Fruit fly (Drosophila melanogaster) S2 (cell line): Measurements from ENCODE around the gene Jhbp13.

Experiments used
- CG8478 ChIP-seq: fragments of >200 bp; optimal IDR thresholded peaks from 2 replicates; lab custom pipeline; 2018
- CTCF ChIP-seq, 2 experiments: fragments of >200 bp; optimal IDR thresholded peaks; 2 replicates each; lab custom pipeline; 2018

Jhbp13 gene

DNA sequence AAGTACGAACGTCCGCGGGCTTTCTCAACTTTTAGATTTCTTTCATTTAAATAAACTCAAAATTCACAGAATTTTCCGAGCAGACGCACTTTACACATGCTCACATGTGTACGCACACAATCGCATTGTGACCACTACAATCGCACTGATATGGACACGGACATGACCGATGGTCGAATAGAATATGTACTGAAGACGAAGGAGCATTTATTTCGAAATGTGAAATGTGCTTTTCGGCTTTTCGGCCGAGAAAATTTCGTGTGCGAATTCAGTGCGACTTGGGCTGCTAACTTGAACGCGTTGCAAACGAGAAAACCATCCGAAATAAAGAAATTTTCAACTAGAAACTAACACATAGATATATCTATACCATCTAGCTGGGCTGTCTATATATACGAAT is 21.0 kb downstream of the Jhbp13 start, which contains the start of gene CG44085:
TSS of gene CG44085 (plus strand) at position 269 of the 400 bp plus-strand sequence.
- TF ChIP-seq CG8478 (lab: Kevin White, UChicago): no peak
- no peak for TF ChIP-seq CTCF (optimal IDR thresholded peaks at IDR 0.05; lab: Kevin White, UChicago)

DNA sequence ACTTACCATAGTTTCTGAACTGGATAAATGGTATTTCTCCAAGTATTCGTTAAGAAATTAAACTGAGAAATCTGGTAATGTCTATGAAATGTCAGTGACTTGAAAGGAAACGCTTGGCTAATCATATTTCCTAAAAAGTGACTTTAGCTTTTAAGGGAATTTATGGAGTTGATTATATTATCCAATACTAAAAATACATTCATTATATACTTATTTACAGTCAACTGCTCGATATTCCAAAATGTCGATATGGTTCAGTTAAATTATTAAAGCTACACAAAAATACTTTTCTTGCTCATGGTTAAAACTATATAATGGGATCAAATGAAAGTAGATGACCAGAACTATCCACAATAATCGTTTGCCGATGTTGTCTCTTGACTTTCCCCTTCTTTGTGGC is 26.0 kb downstream of the Jhbp13 start, which contains the start of gene CG31848:
TSS of gene CG31848 (minus strand) at position 101 of the 400 bp plus-strand sequence.
- TF ChIP-seq CG8478 (lab: Kevin White, UChicago): no peak
- TF ChIP-seq CTCF (optimal IDR thresholded peaks at IDR 0.05; lab: Kevin White, UChicago): no peak

- TF ChIP-seq CTCF (optimal IDR thresholded peaks at IDR 0.05; lab: Kevin White, UChicago) (no peak), CG8478 (lab: Kevin White, UChicago) (no peak)
Measured at dm6 chr2L:13266627-13267026, 26.8 kb downstream of the Jhbp13 start.

DNA sequence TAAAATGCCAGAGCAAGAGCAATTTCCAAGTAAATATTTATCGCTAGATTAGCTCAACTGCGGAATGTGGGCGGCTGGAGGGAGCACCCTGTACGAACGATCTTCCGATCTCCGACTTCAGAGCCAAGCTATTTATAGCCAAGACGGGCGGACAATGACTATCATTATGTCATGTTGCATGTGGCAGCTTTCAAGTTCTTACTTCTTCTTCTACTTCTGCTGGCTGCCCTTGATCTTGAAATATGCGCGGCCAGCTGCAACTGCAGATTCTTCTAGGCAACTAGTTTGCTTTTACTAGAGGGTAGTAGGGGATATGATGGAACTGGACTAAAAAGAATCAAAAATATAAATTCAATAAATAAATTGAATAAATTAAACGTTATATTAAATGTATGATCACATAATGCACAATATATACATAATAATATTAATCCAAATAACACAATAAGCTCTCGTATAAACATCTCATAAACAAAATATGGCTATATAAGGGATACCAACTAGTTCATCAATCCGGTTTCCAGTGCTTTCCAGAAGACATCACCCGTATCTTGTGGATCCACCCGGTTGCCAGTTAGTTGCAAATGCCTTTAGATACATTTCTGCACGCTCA is 28.4 kb downstream of the Jhbp13 start:
- no peak for TF ChIP-seq CTCF (optimal IDR thresholded peaks at IDR 0.05; lab: Kevin White, UChicago)
- TF ChIP-seq CG8478 (lab: Kevin White, UChicago): no peak

dm6 chr2L:13272541-13272940 is 32.8 kb downstream of the Jhbp13 start:
- TF ChIP-seq CG8478 (lab: Kevin White, UChicago) (no peak), CTCF (optimal IDR thresholded peaks at IDR 0.05; lab: Kevin White, UChicago) (no peak)

DNA sequence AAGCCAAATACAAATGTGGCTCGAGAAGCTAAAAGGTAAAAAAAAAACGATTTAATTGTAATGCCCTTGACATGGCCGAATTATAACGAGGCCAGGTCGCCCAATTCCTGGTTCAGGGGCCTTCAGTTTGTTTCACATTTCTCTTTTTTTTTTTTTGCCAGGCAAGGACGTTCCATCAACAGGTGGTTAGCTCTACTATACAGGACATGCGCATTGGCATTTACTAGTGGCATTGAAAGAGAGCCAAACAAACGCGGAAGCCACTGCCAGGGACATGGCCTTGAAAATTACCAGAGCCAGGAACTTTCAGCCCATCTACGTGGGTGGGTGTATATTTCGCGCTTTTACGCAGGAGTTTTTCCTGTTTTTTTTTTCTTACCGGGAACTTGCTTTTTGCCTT is 46.0 kb downstream of the Jhbp13 start:
- TF ChIP-seq CTCF (optimal IDR thresholded peaks at IDR 0.05; lab: Kevin White, UChicago): no peak
- TF ChIP-seq CG8478 (lab: Kevin White, UChicago): no peak

- TF ChIP-seq CTCF (optimal IDR thresholded peaks at IDR 0.05; lab: Kevin White, UChicago): no peak
- no peak for TF ChIP-seq CG8478 (lab: Kevin White, UChicago)
Measured at dm6 chr2L:13286456-13286855, 46.7 kb downstream of the Jhbp13 start, which contains the start of the genes Drep4 and Uvrag. Drep4 (minus strand) TSS chr2L:13286462. Uvrag (plus strand) TSS chr2L:13286777.

DNA sequence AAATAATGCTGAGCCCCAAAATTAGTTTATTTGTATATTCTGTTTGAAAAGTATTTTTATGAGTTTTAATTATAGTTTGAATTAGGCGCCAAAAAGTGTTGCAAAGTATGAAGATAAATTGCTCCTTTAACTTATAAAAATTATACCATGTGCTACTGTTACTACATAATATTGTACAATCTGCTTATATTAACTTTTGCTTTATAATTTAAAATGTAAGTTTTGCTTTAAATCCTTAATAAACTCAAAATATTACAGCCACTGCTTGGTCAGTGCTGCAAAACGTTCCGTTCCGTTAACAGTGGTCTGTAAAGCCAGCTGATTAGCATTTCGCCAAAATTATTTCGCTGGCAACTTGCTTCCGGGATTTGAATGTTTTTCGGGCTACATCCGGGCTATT is 49.9 kb downstream of the Jhbp13 start, which contains the start of gene CG31729:
TSS of gene CG31729 (plus strand) at position 309 of the 400 bp plus-strand sequence.
- TF ChIP-seq CG8478 (lab: Kevin White, UChicago): no peak
- TF ChIP-seq CTCF (optimal IDR thresholded peaks at IDR 0.05; lab: Kevin White, UChicago): no peak

- TF ChIP-seq CG8478 (lab: Kevin White, UChicago): no peak
- no peak for TF ChIP-seq CTCF (optimal IDR thresholded peaks at IDR 0.05; lab: Kevin White, UChicago)
Measured at dm6 chr2L:13290276-13291065, 50.7 kb downstream of the Jhbp13 start.

dm6 chr2L:13291066-13291434 is 51.3 kb downstream of the Jhbp13 start:
- TF ChIP-seq CTCF (optimal IDR thresholded peaks at IDR 0.05; lab: Kevin White, UChicago): no peak
- TF ChIP-seq CG8478 (lab: Kevin White, UChicago): no peak
